Fruit fly (Drosophila melanogaster) whole organism, adult: ENCODE data around the gene CG5334.

Experiments used
- CG11617 ChIP-seq: fragments of 200-800 bp; sonication (Bioruptor generic); optimal IDR thresholded peaks from 2 replicates; lab custom pipeline; 2017; ENCODE audit warnings: mild to moderate bottlenecking, missing biosample characterization, missing genetic modification reagents, missing genetic modification characterization
- CG12768 ChIP-seq: fragments of 200-800 bp; sonication (Bioruptor generic); optimal IDR thresholded peaks from 2 replicates; lab custom pipeline; 2017; ENCODE audit warnings: missing biosample characterization, missing genetic modification characterization, mild to moderate bottlenecking, moderate library complexity, missing genetic modification reagents
- CG14711 ChIP-seq: fragments of 200-800 bp; sonication (Bioruptor generic); optimal IDR thresholded peaks from 2 replicates; lab custom pipeline; 2018; ENCODE audit warnings: missing biosample characterization, mild to moderate bottlenecking, missing genetic modification characterization, moderate library complexity
- CG1620 ChIP-seq: fragments of 200-800 bp; sonication (Bioruptor generic); optimal IDR thresholded peaks from 2 replicates; lab custom pipeline; 2016; ENCODE audit warnings: missing biosample characterization, missing genetic modification characterization
- CG33017 ChIP-seq: fragments of 200-800 bp; sonication (Bioruptor generic); optimal IDR thresholded peaks from 2 replicates; lab custom pipeline; 2018; ENCODE audit warnings: missing biosample characterization, mild to moderate bottlenecking, missing genetic modification characterization, moderate library complexity
- CG5204 ChIP-seq: fragments of 200-800 bp; sonication (Bioruptor generic); optimal IDR thresholded peaks from 2 replicates; lab custom pipeline; 2016; ENCODE audit warnings: missing biosample characterization, missing genetic modification characterization
- CG7045 ChIP-seq: fragments of 200-800 bp; sonication (Bioruptor generic); optimal IDR thresholded peaks from 2 replicates; lab custom pipeline; 2017; ENCODE audit warnings: missing biosample characterization, mild to moderate bottlenecking, missing genetic modification characterization
- CG7101 ChIP-seq: fragments of 200-800 bp; sonication (Bioruptor generic); optimal IDR thresholded peaks from 2 replicates; lab custom pipeline; 2018; ENCODE audit warnings: missing biosample characterization, mild to moderate bottlenecking, missing genetic modification characterization, moderate library complexity
- Clk ChIP-seq: fragments of 200-800 bp; sonication (Bioruptor generic); optimal IDR thresholded peaks from 2 replicates; lab custom pipeline; 2017; ENCODE audit warnings: missing biosample characterization, missing genetic modification characterization
- Crg-1 ChIP-seq: fragments of 200-800 bp; sonication (Bioruptor generic); optimal IDR thresholded peaks from 2 replicates; lab custom pipeline; 2016; ENCODE audit warnings: missing biosample characterization, missing genetic modification characterization
- Hr96 ChIP-seq: fragments of 200-800 bp; sonication (Bioruptor generic); optimal IDR thresholded peaks from 2 replicates; lab custom pipeline; 2016; ENCODE audit warnings: missing biosample characterization, missing genetic modification characterization
- Mnt ChIP-seq: fragments of 200-800 bp; sonication (Bioruptor generic); optimal IDR thresholded peaks from 2 replicates; lab custom pipeline; 2016; ENCODE audit warnings: missing biosample characterization, mild to moderate bottlenecking, missing genetic modification characterization
- bab1 ChIP-seq: fragments of 200-800 bp; sonication (Bioruptor generic); optimal IDR thresholded peaks from 3 replicates; lab custom pipeline; 2019; ENCODE audit warnings: missing biosample characterization, mild to moderate bottlenecking, missing genetic modification characterization, moderate library complexity
- cic ChIP-seq: fragments of 200-800 bp; sonication (Bioruptor generic); optimal IDR thresholded peaks from 2 replicates; lab custom pipeline; 2017; ENCODE audit warnings: missing biosample characterization, mild to moderate bottlenecking, missing genetic modification characterization, moderate library complexity
- cnc ChIP-seq, 2 experiments: fragments of >200 bp; optimal IDR thresholded peaks; 2 replicates each; lab custom pipeline; 2017
- kay ChIP-seq: fragments of 200-800 bp; sonication (Bioruptor generic); peaks from one replicate; lab custom pipeline; 2016; ENCODE audit warnings: missing biosample characterization, missing genetic modification characterization, borderline replicate concordance
- ovo ChIP-seq: fragments of 200-800 bp; sonication (Bioruptor generic); optimal IDR thresholded peaks from 2 replicates; lab custom pipeline; 2016; ENCODE audit warnings: missing biosample characterization, missing genetic modification characterization
- pad ChIP-seq: fragments of 200-800 bp; sonication (Bioruptor generic); optimal IDR thresholded peaks from 3 replicates; lab custom pipeline; 2017; ENCODE audit warnings: missing biosample characterization, missing genetic modification characterization, mild to moderate bottlenecking, moderate library complexity, missing genetic modification reagents
- tj ChIP-seq: fragments of 200-800 bp; sonication (Bioruptor generic); optimal IDR thresholded peaks from 3 replicates; lab custom pipeline; 2017; ENCODE audit warnings: missing biosample characterization, mild to moderate bottlenecking, missing genetic modification characterization, moderate library complexity
- toe ChIP-seq: fragments of 200-800 bp; sonication (Bioruptor generic); optimal IDR thresholded peaks from 2 replicates; lab custom pipeline; 2016; ENCODE audit warnings: missing biosample characterization, missing genetic modification characterization

Gene CG5334

DNA sequence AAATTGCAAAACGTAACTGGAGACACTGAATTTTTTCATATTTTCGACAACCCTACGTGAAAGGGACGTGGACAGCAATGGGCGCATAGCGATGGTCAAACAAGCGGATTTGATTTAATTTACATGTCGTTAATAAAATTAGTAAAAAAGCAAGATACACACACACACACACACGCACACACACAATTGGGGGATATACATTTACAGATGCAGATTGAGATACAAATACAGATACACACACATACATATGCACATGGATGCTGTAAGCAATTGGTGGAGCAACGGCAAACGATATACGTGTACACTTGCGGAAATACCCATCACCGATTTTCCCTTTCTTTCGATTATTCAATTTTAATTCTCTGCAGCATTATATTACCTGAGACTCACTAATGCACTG, 10.1 kb upstream of the CG5334 start:
- TF ChIP-seq cic (GFP tag; lab: Kevin White, UChicago) (no peak), bab1 (no peak), CG14711 (tag; lab: Kevin White, UChicago) (no peak), Crg-1 (no peak), CG7101 (tag; lab: Kevin White, UChicago) (no peak), CG7045 (GFP tag; lab: Kevin White, UChicago) (no peak), pad (no peak)

DNA sequence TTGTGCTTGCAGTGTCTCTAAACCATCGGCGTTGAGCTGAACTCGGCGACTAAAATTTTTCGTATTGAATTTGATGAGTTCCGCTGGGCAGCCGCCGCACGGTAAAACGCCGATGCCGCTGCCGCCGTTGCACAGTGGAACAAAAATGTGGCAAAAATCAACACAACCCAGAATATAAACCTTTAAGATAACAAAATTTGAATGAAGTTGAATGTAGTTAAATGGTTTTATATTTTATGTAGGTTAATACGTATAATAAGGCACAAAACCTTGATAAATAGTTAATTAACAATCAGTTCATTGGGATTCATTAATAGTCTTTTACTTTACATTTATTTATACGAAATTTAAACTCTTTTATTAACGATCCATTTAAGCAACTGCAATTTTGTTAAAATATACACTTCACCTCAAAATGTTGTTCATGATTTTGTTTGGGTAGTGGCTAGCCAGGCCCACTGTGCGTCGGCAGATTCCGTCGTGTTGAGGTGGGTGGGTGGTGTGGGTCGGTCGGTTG, 9.3 kb upstream of the CG5334 start, which contains the start of gene CG15890:
Gene CG15890 (minus strand): TSS at position 51 of the 517 bp plus-strand sequence.
- TF ChIP-seq Crg-1 (no peak), Mnt (no peak), CG1620 (GFP tag; lab: Kevin White, UChicago) (no peak), CG11617 (GFP tag; lab: Kevin White, UChicago) (no peak), CG7045 (GFP tag; lab: Kevin White, UChicago) (no peak), Clk (GFP tag; lab: Kevin White, UChicago) (no peak)

DNA sequence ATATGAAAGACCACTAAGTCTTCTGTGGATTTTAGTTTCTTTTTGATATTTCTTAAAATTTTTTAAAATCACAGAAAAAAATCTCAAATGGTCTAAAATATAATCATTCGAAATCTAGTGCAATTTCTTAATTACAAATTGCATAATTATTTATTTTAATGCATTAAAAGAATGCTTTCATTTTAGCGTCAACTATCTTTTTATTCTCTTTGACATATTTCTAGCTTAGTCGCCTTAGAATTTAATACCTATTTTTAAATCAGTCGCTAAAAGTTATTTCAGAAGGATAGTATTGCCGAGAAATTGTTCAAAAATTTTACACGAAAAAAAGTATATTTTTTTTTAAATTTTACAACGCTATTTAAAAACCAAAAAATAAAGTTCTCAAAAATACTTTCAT, 1.4 kb downstream of the CG5334 start, which contains the start of gene CG5347:
Gene CG5347 (plus strand): TSS at position 301 of the 400 bp plus-strand sequence.
- TF ChIP-seq CG33017 (tag; lab: Kevin White, UChicago) = no peak
- TF ChIP-seq CG7045 (GFP tag; lab: Kevin White, UChicago) = no peak
- no peak for TF ChIP-seq CG1620 (GFP tag; lab: Kevin White, UChicago)
- no peak for TF ChIP-seq CG11617 (GFP tag; lab: Kevin White, UChicago)
- TF ChIP-seq Clk (GFP tag; lab: Kevin White, UChicago) = no peak
- no peak for TF ChIP-seq ovo (GFP tag; lab: Kevin White, UChicago)
- TF ChIP-seq Hr96 (GFP tag; lab: Kevin White, UChicago) = no peak
- no peak for TF ChIP-seq CG5204 (GFP tag; lab: Kevin White, UChicago)
- no peak for TF ChIP-seq Mnt
- no peak for TF ChIP-seq CG7101 (tag; lab: Kevin White, UChicago)
- no peak for TF ChIP-seq cic (GFP tag; lab: Kevin White, UChicago)
- TF ChIP-seq CG12768 (GFP tag; lab: Kevin White, UChicago) = no peak
- no peak for TF ChIP-seq cnc (optimal IDR thresholded peaks at IDR 0.05; lab: Kevin White, UChicago)
- TF ChIP-seq tj (GFP tag; lab: Kevin White, UChicago) = no peak
- no peak for TF ChIP-seq Crg-1
- no peak for TF ChIP-seq kay (GFP tag; lab: Kevin White, UChicago)
- no peak for TF ChIP-seq pad
- no peak for TF ChIP-seq CG14711 (tag; lab: Kevin White, UChicago)

dm6 chrX:14784002-14784568, 9.0 kb downstream of the CG5334 start, which contains the start of gene Ag5r2:
Ag5r2 (minus strand) TSS chrX:14784052.
- TF ChIP-seq Crg-1 (no peak), CG12768 (GFP tag; lab: Kevin White, UChicago) (no peak), CG11617 (GFP tag; lab: Kevin White, UChicago) (no peak), tj (GFP tag; lab: Kevin White, UChicago) (no peak), cnc (optimal IDR thresholded peaks at IDR 0.05; lab: Kevin White, UChicago) (no peak), toe (no peak), CG7101 (tag; lab: Kevin White, UChicago) (no peak), CG14711 (tag; lab: Kevin White, UChicago) (no peak), ovo (GFP tag; lab: Kevin White, UChicago) (no peak)

- no peak for TF ChIP-seq CG5204 (GFP tag; lab: Kevin White, UChicago)
- no peak for TF ChIP-seq CG11617 (GFP tag; lab: Kevin White, UChicago)
- no peak for TF ChIP-seq ovo (GFP tag; lab: Kevin White, UChicago)
- no peak for TF ChIP-seq cnc (optimal IDR thresholded peaks at IDR 0.05; lab: Kevin White, UChicago)
- no peak for TF ChIP-seq toe
- TF ChIP-seq tj (GFP tag; lab: Kevin White, UChicago) = no peak
- no peak for TF ChIP-seq CG14711 (tag; lab: Kevin White, UChicago)
- TF ChIP-seq Mnt = no peak
- TF ChIP-seq Hr96 (GFP tag; lab: Kevin White, UChicago) = no peak
- no peak for TF ChIP-seq CG12768 (GFP tag; lab: Kevin White, UChicago)
- no peak for TF ChIP-seq CG1620 (GFP tag; lab: Kevin White, UChicago)
- TF ChIP-seq Clk (GFP tag; lab: Kevin White, UChicago) = no peak
- no peak for TF ChIP-seq CG33017 (tag; lab: Kevin White, UChicago)
- no peak for TF ChIP-seq pad
- TF ChIP-seq bab1 = no peak
These were observed 11.3 kb downstream of the CG5334 start, which contains the start of gene Ag5r for dm6 chrX:14786451-14786850. Ag5r (minus strand) TSS chrX:14786551.

dm6 chrX:14802611-14803110, 27.6 kb downstream of the CG5334 start:
- TF ChIP-seq Mnt = no peak
- no peak for TF ChIP-seq cnc (optimal IDR thresholded peaks at IDR 0.05; lab: Kevin White, UChicago)
- no peak for TF ChIP-seq CG12768 (GFP tag; lab: Kevin White, UChicago)
- TF ChIP-seq CG7101 (tag; lab: Kevin White, UChicago) = no peak
